Fruit fly (Drosophila melanogaster): ENCODE measurements around the gene Paip2.

The Paip2 gene

DNA sequence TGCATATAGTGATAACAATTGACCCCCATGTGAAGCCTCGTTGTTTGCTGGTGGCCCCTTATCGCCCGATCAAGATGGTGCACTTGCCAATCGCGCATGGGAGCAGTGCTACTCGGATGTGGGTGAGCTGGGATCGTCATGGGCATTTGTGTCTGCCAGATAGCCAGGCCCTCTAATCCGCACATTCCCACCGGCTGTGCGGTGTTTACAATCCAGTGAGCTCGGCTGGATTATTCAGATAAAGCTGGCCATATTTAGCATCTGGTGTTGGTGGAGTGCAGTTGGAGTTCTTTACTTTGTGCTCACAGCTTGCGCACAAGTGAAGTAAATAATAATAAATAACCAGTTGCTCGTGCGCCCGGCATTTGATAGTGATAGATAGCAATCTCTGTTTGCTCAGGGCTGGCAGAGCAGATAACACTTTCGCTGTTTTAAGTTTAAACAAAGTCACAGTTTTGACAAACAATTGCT is 52.4 kb downstream of the Paip2 start (continued):
- TF ChIP-seq CG15269 (tag; optimal IDR thresholded peaks at IDR 0.05) = no peak
- no peak for TF ChIP-seq CG17361 (GFP tag; IDR thresholded peaks at IDR 0.05)
- no peak for TF ChIP-seq CG4617 (GFP tag; optimal IDR thresholded peaks at IDR 0.05; ENCODE audit: borderline replicate concordance)
- TF ChIP-seq otp (GFP tag; IDR thresholded peaks at IDR 0.05) = peak; percentile 30; the same call in 1 of the 3 replicates
- no peak for TF ChIP-seq CG13624 (GFP tag; optimal IDR thresholded peaks at IDR 0.05)
- no peak for TF ChIP-seq CG12659 (GFP tag; optimal IDR thresholded peaks at IDR 0.05)
- no peak for TF ChIP-seq CG31224 (GFP tag; IDR thresholded peaks at IDR 0.05)
- TF ChIP-seq Ravus (GFP tag; IDR thresholded peaks at IDR 0.05) = no peak
- peak; percentile 2 for TF ChIP-seq Six4 (GFP tag; optimal IDR thresholded peaks at IDR 0.05)
- no peak for TF ChIP-seq Lim3 (GFP tag; IDR thresholded peaks at IDR 0.05)
- no peak for TF ChIP-seq CG1529 (GFP tag; optimal IDR thresholded peaks at IDR 0.05)
- TF ChIP-seq CG6254 (GFP tag; optimal IDR thresholded peaks at IDR 0.05) = peak; percentile 26
- no peak for TF ChIP-seq CG17568 (GFP tag; optimal IDR thresholded peaks at IDR 0.05)
- TF ChIP-seq Hand (GFP tag; optimal IDR thresholded peaks at IDR 0.05) = no peak
- TF ChIP-seq ham (GFP tag; IDR thresholded peaks at IDR 0.05) = no peak
- no peak for TF ChIP-seq CG32532 (GFP tag; IDR thresholded peaks at IDR 0.05)
- no peak for TF ChIP-seq unpg (GFP tag; optimal IDR thresholded peaks at IDR 0.05)
- no peak for TF ChIP-seq Deaf1 (tag; optimal IDR thresholded peaks at IDR 0.05)
- no peak for TF ChIP-seq hth (optimal IDR thresholded peaks at IDR 0.05)
- TF ChIP-seq Fer2 (tag; optimal IDR thresholded peaks at IDR 0.05) = peak; percentile 12
- 0 out of 2 replicates have a peak, but pooled peaks have one; percentile 13 for TF ChIP-seq stc (GFP tag; IDR thresholded peaks at IDR 0.05)
- TF ChIP-seq CG10979 (tag; optimal IDR thresholded peaks at IDR 0.05) = peak; percentile 30
- no peak for TF ChIP-seq CG2199 (GFP tag; IDR thresholded peaks at IDR 0.05)
- TF ChIP-seq bowl (GFP tag; IDR thresholded peaks at IDR 0.05) = no peak
- no peak for TF ChIP-seq CG16815 (GFP tag; optimal IDR thresholded peaks at IDR 0.05)
- TF ChIP-seq CG7786 (GFP tag; optimal IDR thresholded peaks at IDR 0.05) = no peak
- TF ChIP-seq CG18599 (GFP tag; optimal IDR thresholded peaks at IDR 0.05) = peak; percentile 68
- no peak for TF ChIP-seq Bteb2 (GFP tag; optimal IDR thresholded peaks at IDR 0.05)
- TF ChIP-seq sisA (GFP tag; IDR thresholded peaks at IDR 0.05) = no peak
- TF ChIP-seq CG4854 (GFP tag; optimal IDR thresholded peaks at IDR 0.05) = no peak
- no peak for TF ChIP-seq tio (GFP tag; optimal IDR thresholded peaks at IDR 0.05)
- TF ChIP-seq CG12155 (GFP tag; optimal IDR thresholded peaks at IDR 0.05) = no peak
- no peak for TF ChIP-seq CG31388 (GFP tag; optimal IDR thresholded peaks at IDR 0.05)
- no peak for TF ChIP-seq CG13296 (GFP tag; optimal IDR thresholded peaks at IDR 0.05)
- TF ChIP-seq CG3726 (GFP tag; IDR thresholded peaks at IDR 0.05) = no peak
- TF ChIP-seq sob (GFP tag; IDR thresholded peaks at IDR 0.05) = peak; percentile 51; the same call in 1 of the 2 replicates
- no peak for TF ChIP-seq Dll (GFP tag; IDR thresholded peaks at IDR 0.05; ENCODE audit: partially characterized antibody)
- TF ChIP-seq tap (tag; optimal IDR thresholded peaks at IDR 0.05) = no peak
- 0 out of 2 replicates have a peak, but pooled peaks have one; percentile 22 for TF ChIP-seq gsb (GFP tag; IDR thresholded peaks at IDR 0.05)
- no peak for TF ChIP-seq CG10209 (GFP tag; optimal IDR thresholded peaks at IDR 0.05)
- TF ChIP-seq H2.0 (GFP tag; IDR thresholded peaks at IDR 0.05) = no peak
- no peak for TF ChIP-seq Oaz (GFP tag; IDR thresholded peaks at IDR 0.05)
- TF ChIP-seq CG10431 (GFP tag; optimal IDR thresholded peaks at IDR 0.05) = no peak
- no peak for TF ChIP-seq CG10565 (GFP tag; optimal IDR thresholded peaks at IDR 0.05)
- TF ChIP-seq zf30C (GFP tag; optimal IDR thresholded peaks at IDR 0.05) = no peak
- no peak for TF ChIP-seq Usf (GFP tag; optimal IDR thresholded peaks at IDR 0.05)
- no peak for TF ChIP-seq klu (GFP tag; IDR thresholded peaks at IDR 0.05)
- TF ChIP-seq CG15514 (GFP tag; optimal IDR thresholded peaks at IDR 0.05) = peak; percentile 61
- TF ChIP-seq Adf1 (GFP tag; IDR thresholded peaks at IDR 0.05) = no peak
- TF ChIP-seq ci (GFP tag; IDR thresholded peaks at IDR 0.05) = peak; percentile 79
- TF ChIP-seq CG7372 (GFP tag; IDR thresholded peaks at IDR 0.05) = no peak
- peak; percentile 37 for TF ChIP-seq Fer3 (tag; optimal IDR thresholded peaks at IDR 0.05)
